Worm (Caenorhabditis elegans): ENCODE data around the gene algn-14.

- no peak for TF ChIP-seq B0310.2 (tag; optimal IDR thresholded peaks at IDR 0.05)
- TF ChIP-seq F13C5.2 (tag; optimal IDR thresholded peaks at IDR 0.05), result no peak
- TF ChIP-seq tbx-37 (GFP tag; conservative IDR thresholded peaks at IDR 0.05), result no peak
Observed at ce11 chrIV:3833778-3834177, 30.6 kb upstream of the algn-14 start.

Data from whole organism, early embryonic.